Fruit fly (Drosophila melanogaster) whole organism, embryonic: ENCODE results near the gene Cyp12a5.

ENCODE experiments used
- CG10267 ChIP-seq: fragments of 200-800 bp; sonication (Bioruptor generic); optimal IDR thresholded peaks from 2 replicates; lab custom pipeline; 2018; ENCODE audit warnings: missing biosample characterization, mild to moderate bottlenecking, missing genetic modification characterization, moderate library complexity
- CG10274 ChIP-seq: fragments of 200-800 bp; sonication (Bioruptor generic); optimal IDR thresholded peaks from 3 replicates; lab custom pipeline; 2017; ENCODE audit warnings: missing biosample characterization, mild to moderate bottlenecking, missing genetic modification characterization
- CG10366 ChIP-seq: fragments of 200-800 bp; sonication (Bioruptor generic); IDR thresholded peaks from 2 replicates; pipeline ENCODE4 v1.3.6; 2022; ENCODE audit warnings: missing biosample characterization, missing genetic modification characterization
- CG12104 ChIP-seq: fragments of 200-800 bp; sonication (Bioruptor generic); optimal IDR thresholded peaks from 3 replicates; lab custom pipeline; 2016; ENCODE audit warnings: missing biosample characterization, missing genetic modification characterization
- CG12299 ChIP-seq: fragments of 200-800 bp; sonication (Bioruptor generic); optimal IDR thresholded peaks from 2 replicates; lab custom pipeline; 2018; ENCODE audit warnings: missing biosample characterization, mild to moderate bottlenecking, missing genetic modification characterization
- CG12942 ChIP-seq: fragments of 200-800 bp; sonication (Bioruptor generic); optimal IDR thresholded peaks from 3 replicates; lab custom pipeline; 2016; ENCODE audit warnings: missing biosample characterization, missing genetic modification characterization
- CG14667 ChIP-seq: fragments of 200-800 bp; sonication (Bioruptor generic); IDR thresholded peaks from 2 replicates; pipeline ENCODE4 v1.3.6; 2022; ENCODE audit warnings: missing biosample characterization, missing genetic modification characterization
- CG15696 ChIP-seq: fragments of 200-800 bp; sonication (Bioruptor generic); optimal IDR thresholded peaks from 2 replicates; lab custom pipeline; 2019; ENCODE audit warnings: missing biosample characterization, mild to moderate bottlenecking, missing genetic modification characterization, moderate library complexity
- CG17359 ChIP-seq: fragments of 200-800 bp; sonication (Bioruptor generic); optimal IDR thresholded peaks from 3 replicates; lab custom pipeline; 2018; ENCODE audit warnings: missing biosample characterization, mild to moderate bottlenecking, missing genetic modification characterization, moderate library complexity
- CG17385 ChIP-seq: fragments of 200-800 bp; sonication (Bioruptor generic); optimal IDR thresholded peaks from 3 replicates; lab custom pipeline; 2018; ENCODE audit warnings: missing biosample characterization, mild to moderate bottlenecking, missing genetic modification characterization
- CG2678 ChIP-seq: fragments of 200-800 bp; sonication (Bioruptor generic); optimal IDR thresholded peaks from 3 replicates; lab custom pipeline; 2019; ENCODE audit warnings: missing biosample characterization, mild to moderate bottlenecking, missing genetic modification characterization, moderate library complexity
- CG3281 ChIP-seq: fragments of 200-800 bp; sonication (Bioruptor generic); optimal IDR thresholded peaks from 3 replicates; lab custom pipeline; 2017; ENCODE audit warnings: missing biosample characterization, mild to moderate bottlenecking, missing genetic modification characterization
- CG4404 ChIP-seq: fragments of 200-800 bp; sonication (Bioruptor generic); IDR thresholded peaks from 2 replicates; pipeline ENCODE4 v1.3.6; 2022; ENCODE audit warnings: missing biosample characterization, missing genetic modification characterization
- CG8089 ChIP-seq: fragments of 200-800 bp; sonication (Bioruptor generic); optimal IDR thresholded peaks from 3 replicates; lab custom pipeline; 2016; ENCODE audit warnings: missing biosample characterization, missing genetic modification characterization
- CG8478 ChIP-seq: fragments of >200 bp; optimal IDR thresholded peaks from 2 replicates; lab custom pipeline; 2018
- Dip3 ChIP-seq: fragments of 200-800 bp; sonication (Bioruptor generic); optimal IDR thresholded peaks from 3 replicates; lab custom pipeline; 2016; ENCODE audit warnings: missing biosample characterization, missing genetic modification characterization
- Dll ChIP-seq: fragments of 200-800 bp; sonication (Bioruptor generic); IDR thresholded peaks from 4 replicates; pipeline ENCODE4 v1.3.6; 2022; ENCODE audit warnings: missing biosample characterization, missing genetic modification characterization; ENCODE audit not compliant: partially characterized antibody
- GATAe ChIP-seq: fragments of 200-800 bp; sonication (Bioruptor generic); conservative IDR thresholded peaks from 2 replicates; pipeline ENCODE4 v1.3.6; 2022; ENCODE audit warnings: missing biosample characterization, missing genetic modification characterization
- Hr39 ChIP-seq: fragments of >200 bp; optimal IDR thresholded peaks from 2 replicates; lab custom pipeline; 2017
- MTF-1 ChIP-seq: fragments of 200-800 bp; sonication (Bioruptor generic); optimal IDR thresholded peaks from 2 replicates; lab custom pipeline; 2018; ENCODE audit warnings: missing biosample characterization, mild to moderate bottlenecking, missing genetic modification characterization, borderline replicate concordance
- Max ChIP-seq: fragments of 200-800 bp; sonication (Bioruptor generic); optimal IDR thresholded peaks from 2 replicates; lab custom pipeline; 2016; ENCODE audit warnings: missing biosample characterization, mild to moderate bottlenecking, missing genetic modification characterization
- Med ChIP-seq: fragments of 200-800 bp; sonication (Bioruptor generic); peaks from one replicate; lab custom pipeline; 2016; ENCODE audit warnings: missing biosample characterization, missing genetic modification characterization, mild to moderate bottlenecking, inconsistent platforms, moderate library complexity
- Pdp1 ChIP-seq, 2 experiments: fragments of 200-800 bp; sonication (Bioruptor generic); optimal IDR thresholded peaks; 3 replicates each; lab custom pipeline; 2016; ENCODE audit warnings: missing biosample characterization in 2 of 2, missing genetic modification characterization in 2 of 2, mild to moderate bottlenecking in 1 of 2, moderate library complexity in 1 of 2
- Poxn ChIP-seq: fragments of 200-800 bp; sonication (Bioruptor generic); IDR thresholded peaks from 2 replicates; pipeline ENCODE4 v1.3.6; 2022; ENCODE audit warnings: missing biosample characterization, missing genetic modification characterization
- Ravus ChIP-seq: fragments of 200-800 bp; sonication (Bioruptor generic); IDR thresholded peaks from 2 replicates; pipeline ENCODE4 v1.3.6; 2022; ENCODE audit warnings: missing biosample characterization, missing genetic modification characterization
- Six4 ChIP-seq: fragments of 200-800 bp; sonication (Bioruptor generic); optimal IDR thresholded peaks from 2 replicates; lab custom pipeline; 2016; ENCODE audit warnings: missing biosample characterization, missing genetic modification characterization
- Trl ChIP-seq, 3 experiments: fragments of >200 bp in 2 of 3; fragments of 200-800 bp in 1 of 3; sonication (Bioruptor generic) in 1 of 3; optimal IDR thresholded peaks; 2 replicates in 1 of 3; 3 replicates in 2 of 3; lab custom pipeline; 2016 to 2017; ENCODE audit warnings: missing biosample characterization in 1 of 3, missing genetic modification characterization in 1 of 3
- az2 ChIP-seq: fragments of 200-800 bp; sonication (Bioruptor generic); optimal IDR thresholded peaks from 3 replicates; lab custom pipeline; 2016; ENCODE audit warnings: missing biosample characterization, missing genetic modification characterization
- chif ChIP-seq, 2 experiments: fragments of 200-800 bp; sonication (Bioruptor generic); optimal IDR thresholded peaks; 3 replicates each; lab custom pipeline; 2016; ENCODE audit warnings: missing biosample characterization in 2 of 2, missing genetic modification characterization in 2 of 2
- croc ChIP-seq: fragments of 200-800 bp; sonication (Bioruptor generic); conservative IDR thresholded peaks from 3 replicates; pipeline ENCODE4 v1.3.6; 2022; ENCODE audit warnings: missing biosample characterization, missing genetic modification characterization
- eve ChIP-seq, 2 experiments: fragments of >200 bp; optimal IDR thresholded peaks; 2 replicates each; lab custom pipeline; 2017; ENCODE audit warnings: missing biosample characterization in 2 of 2, missing genetic modification characterization in 2 of 2
- exex ChIP-seq: fragments of 200-800 bp; sonication (Bioruptor generic); optimal IDR thresholded peaks from 4 replicates; lab custom pipeline; 2018; ENCODE audit warnings: missing biosample characterization, mild to moderate bottlenecking, missing genetic modification characterization, moderate library complexity
- gem ChIP-seq: fragments of 200-800 bp; sonication (Bioruptor generic); optimal IDR thresholded peaks from 2 replicates; lab custom pipeline; 2019; ENCODE audit warnings: missing biosample characterization, mild to moderate bottlenecking, missing genetic modification characterization, moderate library complexity
- her ChIP-seq: fragments of 200-800 bp; sonication (Bioruptor generic); optimal IDR thresholded peaks from 2 replicates; lab custom pipeline; 2016; ENCODE audit warnings: missing biosample characterization, missing genetic modification characterization
- kni ChIP-seq: fragments of 200-800 bp; sonication (Bioruptor generic); optimal IDR thresholded peaks from 3 replicates; lab custom pipeline; 2017; ENCODE audit warnings: mild to moderate bottlenecking, missing biosample characterization, missing genetic modification reagents, missing genetic modification characterization
- lmd ChIP-seq: fragments of 200-800 bp; sonication (Bioruptor generic); IDR thresholded peaks from 2 replicates; pipeline ENCODE4 v1.3.6; 2022; ENCODE audit warnings: missing biosample characterization, missing genetic modification characterization
- odd ChIP-seq: fragments of 200-800 bp; sonication (Bioruptor generic); optimal IDR thresholded peaks from 2 replicates; lab custom pipeline; 2017; ENCODE audit warnings: missing biosample characterization, mild to moderate bottlenecking, missing genetic modification characterization
- otp ChIP-seq: fragments of 200-800 bp; sonication (Bioruptor generic); IDR thresholded peaks from 3 replicates; pipeline ENCODE4, ENCODE4 v1.3.6; 2022; ENCODE audit warnings: missing biosample characterization, missing genetic modification characterization
- peb ChIP-seq: fragments of 200-800 bp; sonication (Bioruptor generic); IDR thresholded peaks from 2 replicates; pipeline ENCODE4 v1.3.6; 2022; ENCODE audit warnings: missing biosample characterization, missing genetic modification characterization
- prd ChIP-seq, 3 experiments: fragments of >200 bp in 2 of 3; fragments of 200-800 bp in 1 of 3; sonication (Bioruptor generic) in 1 of 3; optimal IDR thresholded peaks in 2 of 3; IDR thresholded peaks in 1 of 3; 2 replicates in 2 of 3; 3 replicates in 1 of 3; pipeline versions ENCODE4 v1.3.6 to Lab custom; 2017 to 2022; ENCODE audit warnings: missing biosample characterization in 1 of 3, missing genetic modification characterization in 1 of 3
- pum ChIP-seq: fragments of 200-800 bp; sonication (Bioruptor generic); optimal IDR thresholded peaks from 2 replicates; lab custom pipeline; 2016; ENCODE audit warnings: missing biosample characterization, missing genetic modification characterization
- sens-2 ChIP-seq: fragments of 200-800 bp; sonication (Bioruptor generic); IDR thresholded peaks from 2 replicates; pipeline ENCODE4 v1.3.6; 2022; ENCODE audit warnings: missing biosample characterization, missing genetic modification characterization
- seq ChIP-seq: fragments of 200-800 bp; sonication (Bioruptor generic); IDR thresholded peaks from 2 replicates; pipeline ENCODE4 v1.3.6; 2022; ENCODE audit warnings: missing biosample characterization, missing genetic modification characterization
- shn ChIP-seq: fragments of 200-800 bp; sonication (Bioruptor generic); optimal IDR thresholded peaks from 3 replicates; lab custom pipeline; 2016; ENCODE audit warnings: missing biosample characterization, missing genetic modification characterization
- sim ChIP-seq: fragments of 200-800 bp; sonication (Bioruptor generic); IDR thresholded peaks from 2 replicates; pipeline ENCODE4 v1.3.6; 2022; ENCODE audit warnings: missing biosample characterization, missing genetic modification characterization
- sna ChIP-seq: fragments of 200-800 bp; sonication (Bioruptor generic); IDR thresholded peaks from 2 replicates; pipeline ENCODE4 v1.3.6; 2022; ENCODE audit warnings: missing biosample characterization, missing genetic modification characterization; ENCODE audit not compliant: partially characterized antibody
- unpg ChIP-seq: fragments of 200-800 bp; sonication (Bioruptor generic); optimal IDR thresholded peaks from 3 replicates; lab custom pipeline; 2018; ENCODE audit warnings: missing biosample characterization, mild to moderate bottlenecking, missing genetic modification characterization, moderate library complexity
- yki ChIP-seq: fragments of >200 bp; optimal IDR thresholded peaks from 3 replicates; lab custom pipeline; 2018

Gene Cyp12a5

dm6 chr3R:19151848-19152787 is 19.7 kb downstream of the Cyp12a5 start:
- TF ChIP-seq CG10267 (tag; lab: Kevin White, UChicago) (no peak), CG17359 (tag; lab: Kevin White, UChicago) (peak; percentile 35), Dll (GFP tag; lab: Robert Waterston, UW) (no peak), kni (GFP tag; lab: Kevin White, UChicago) (no peak), Hr39 (no peak), Ravus (GFP tag; lab: Robert Waterston, UW) (no peak), Dip3 (no peak), exex (tag; lab: Kevin White, UChicago) (no peak), CG8478 (lab: Kevin White, UChicago) (no peak), MTF-1 (no peak), peb (0 out of 2 replicates have a peak, but pooled peaks have one; percentile 37), unpg (GFP tag; lab: Kevin White, UChicago) (peak; percentile 54), GATAe (GFP tag; lab: Robert Waterston, UW) (no peak), Max (GFP tag; lab: Kevin White, UChicago) (no peak), seq (GFP tag; lab: Robert Waterston, UW) (no peak), CG8089 (GFP tag; lab: Kevin White, UChicago) (no peak), CG10366 (GFP tag; lab: Robert Waterston, UW) (peak; percentile 41), gem (tag; lab: Kevin White, UChicago) (peak; percentile 59), chif (GFP tag; optimal IDR thresholded peaks at IDR 0.05; lab: Kevin White, UChicago) (no peak), Six4 (GFP tag; lab: Kevin White, UChicago) (no peak), Pdp1 (GFP tag; optimal IDR thresholded peaks at IDR 0.05; lab: Kevin White, UChicago) (peak in 1 of 2 experiments; percentile 73), croc (no peak; the same call in 2 of the 3 replicates), sens-2 (GFP tag; lab: Robert Waterston, UW) (no peak), eve (GFP tag; optimal IDR thresholded peaks at IDR 0.05; lab: Kevin White, UChicago) (no peak), otp (GFP tag; lab: Robert Waterston, UW) (0 out of 3 replicates have a peak, but pooled peaks have one; percentile 18), odd (GFP tag; lab: Kevin White, UChicago) (no peak), her (GFP tag; lab: Kevin White, UChicago) (no peak), lmd (GFP tag; lab: Robert Waterston, UW) (peak; percentile 28; the same call in 1 of the 2 replicates), CG14667 (GFP tag; lab: Robert Waterston, UW) (no peak; the same call in 1 of the 2 replicates), CG15696 (tag; lab: Kevin White, UChicago) (no peak), CG4404 (no peak), Poxn (GFP tag; lab: Robert Waterston, UW) (no peak), prd (optimal IDR thresholded peaks at IDR 0.05; lab: Kevin White, UChicago) (no peak), prd (GFP tag; IDR thresholded peaks at IDR 0.05; lab: Robert Waterston, UW) (peak; percentile 72; the same call in 2 of the 3 replicates), CG12942 (GFP tag; lab: Kevin White, UChicago) (no peak), CG2678 (tag; lab: Kevin White, UChicago) (peak; percentile 59), Med (peak; percentile 66), yki (lab: Kevin White, UChicago) (no peak), CG10274 (GFP tag; lab: Kevin White, UChicago) (no peak), CG12104 (GFP tag; lab: Kevin White, UChicago) (no peak), CG17385 (GFP tag; lab: Kevin White, UChicago) (peak; percentile 16), pum (no peak), Trl (optimal IDR thresholded peaks at IDR 0.05; lab: Kevin White, UChicago) (no peak), Trl (GFP tag; optimal IDR thresholded peaks at IDR 0.05; lab: Kevin White, UChicago) (no peak), az2 (GFP tag; lab: Kevin White, UChicago) (peak; percentile 13), CG3281 (GFP tag; lab: Kevin White, UChicago) (peak; percentile 31), shn (GFP tag; lab: Kevin White, UChicago) (no peak), sna (GFP tag; lab: Robert Waterston, UW) (no peak), sim (GFP tag; lab: Robert Waterston, UW) (no peak), CG12299 (tag; lab: Kevin White, UChicago) (no peak)
